Fruit fly (Drosophila melanogaster) whole organism, wandering third instar larva: ENCODE results near the gene Dhod.

Experiments
- Abd-B ChIP-seq: fragments of >200 bp; optimal IDR thresholded peaks from 2 replicates; lab custom pipeline; 2017; ENCODE audit warnings: missing biosample characterization, missing genetic modification characterization
- CrebA ChIP-seq: fragments of 200-800 bp; sonication (Bioruptor generic); optimal IDR thresholded peaks from 2 replicates; lab custom pipeline; 2016; ENCODE audit warnings: missing biosample characterization, mild to moderate bottlenecking, missing genetic modification characterization, borderline replicate concordance
- Dfd ChIP-seq: fragments of >200 bp; optimal IDR thresholded peaks from 2 replicates; lab custom pipeline; 2017; ENCODE audit warnings: missing biosample characterization, missing genetic modification characterization
- Dif ChIP-seq: fragments of 200-275, 200-300 bp; sonication (Bioruptor generic); optimal IDR thresholded peaks from 2 replicates; lab custom pipeline; 2018; ENCODE audit warnings: missing biosample characterization, missing genetic modification characterization; ENCODE audit not compliant: partially characterized antibody
- GATAd ChIP-seq: sonication (Bioruptor generic); optimal IDR thresholded peaks from 2 replicates; lab custom pipeline; 2016; ENCODE audit warnings: missing biosample characterization, missing genetic modification characterization
- HLH106 ChIP-seq: fragments of 200-800 bp; optimal IDR thresholded peaks from 3 replicates; lab custom pipeline; 2019; ENCODE audit warnings: missing biosample characterization, mild to moderate bottlenecking, missing genetic modification characterization, moderate library complexity
- Hnf4 ChIP-seq: fragments of 200-800 bp; sonication (Bioruptor generic); optimal IDR thresholded peaks from 2 replicates; lab custom pipeline; 2016; ENCODE audit warnings: missing biosample characterization, mild to moderate bottlenecking, missing genetic modification characterization
- Hr78 ChIP-seq: fragments of >200 bp; optimal IDR thresholded peaks from 2 replicates; lab custom pipeline; 2017; ENCODE audit warnings: missing biosample characterization, missing genetic modification characterization
- Hr83 ChIP-seq: fragments of 200-300 bp; sonication (Bioruptor generic); optimal IDR thresholded peaks from 2 replicates; lab custom pipeline; 2016; ENCODE audit warnings: missing biosample characterization, mild to moderate bottlenecking, missing genetic modification characterization, moderate library complexity; ENCODE audit not compliant: poor library complexity, severe bottlenecking
- Jra ChIP-seq: sonication (Bioruptor generic); optimal IDR thresholded peaks from 2 replicates; lab custom pipeline; 2016; ENCODE audit warnings: missing biosample characterization, missing genetic modification characterization
- Mio ChIP-seq: sonication (Bioruptor generic); optimal IDR thresholded peaks from 2 replicates; lab custom pipeline; 2016; ENCODE audit warnings: missing biosample characterization, missing genetic modification characterization
- Myc ChIP-seq: fragments of >200 bp; optimal IDR thresholded peaks from 2 replicates; lab custom pipeline; 2017
- N ChIP-seq: fragments of >200 bp; optimal IDR thresholded peaks from 2 replicates; lab custom pipeline; 2018; ENCODE audit warnings: missing biosample characterization, missing external identifiers, missing genetic modification characterization
- OdsH ChIP-seq: fragments of 200-800 bp; sonication (Bioruptor generic); optimal IDR thresholded peaks from 2 replicates; lab custom pipeline; 2016; ENCODE audit warnings: missing biosample characterization, mild to moderate bottlenecking, missing genetic modification characterization
- Rel ChIP-seq, 2 experiments: fragments of 200-800 bp; sonication (Bioruptor generic) in 1 of 2; optimal IDR thresholded peaks; 2 replicates in 1 of 2; 3 replicates in 1 of 2; lab custom pipeline; 2016 to 2019; ENCODE audit warnings: mild to moderate bottlenecking in 2 of 2, missing biosample characterization in 2 of 2, missing genetic modification characterization in 2 of 2, moderate library complexity in 1 of 2
- Sp1 ChIP-seq: fragments of 200-800 bp; sonication (Bioruptor generic); optimal IDR thresholded peaks from 3 replicates; lab custom pipeline; 2019; ENCODE audit warnings: missing biosample characterization, mild to moderate bottlenecking, missing genetic modification characterization, moderate library complexity
- Vsx2 ChIP-seq: fragments of 200-300, 225-300 bp; sonication (Bioruptor generic); optimal IDR thresholded peaks from 2 replicates; lab custom pipeline; 2018; ENCODE audit warnings: missing biosample characterization, missing genetic modification characterization; ENCODE audit not compliant: partially characterized antibody
- br ChIP-seq: fragments of 200-800 bp; sonication (Bioruptor generic); optimal IDR thresholded peaks from 2 replicates; lab custom pipeline; 2016; ENCODE audit warnings: missing biosample characterization, missing genetic modification characterization
- brk ChIP-seq: fragments of 200-800 bp; sonication (Bioruptor generic); optimal IDR thresholded peaks from 2 replicates; lab custom pipeline; 2016; ENCODE audit warnings: missing biosample characterization, mild to moderate bottlenecking, missing genetic modification characterization
- dl ChIP-seq, 2 experiments: fragments of 175-275, 200-275 bp in 1 of 2; fragments of 200-275 bp in 1 of 2; sonication (Bioruptor generic); optimal IDR thresholded peaks; lab custom pipeline; 2018; ENCODE audit warnings: mild to moderate bottlenecking in 2 of 2, missing biosample characterization in 2 of 2, missing genetic modification characterization in 2 of 2, moderate library complexity in 2 of 2; ENCODE audit not compliant: partially characterized antibody in 2 of 2, insufficient read depth in 1 of 2
- dmrt93B ChIP-seq: fragments of 200-800 bp; sonication (Bioruptor generic); optimal IDR thresholded peaks from 2 replicates; lab custom pipeline; 2018; ENCODE audit warnings: missing biosample characterization, mild to moderate bottlenecking, missing genetic modification characterization
- dsf ChIP-seq: sonication (Bioruptor generic); optimal IDR thresholded peaks from 2 replicates; lab custom pipeline; 2016; ENCODE audit warnings: missing biosample characterization, missing genetic modification characterization, borderline replicate concordance
- ey ChIP-seq: fragments of 200-800 bp; sonication (Bioruptor generic); optimal IDR thresholded peaks from 2 replicates; lab custom pipeline; 2016; ENCODE audit warnings: missing biosample characterization, missing genetic modification characterization
- fru ChIP-seq: fragments of 200-800 bp; sonication (Bioruptor generic); optimal IDR thresholded peaks from 3 replicates; lab custom pipeline; 2016; ENCODE audit warnings: missing biosample characterization, mild to moderate bottlenecking, missing genetic modification characterization
- h ChIP-seq: fragments of 200-800 bp; sonication (Bioruptor generic); optimal IDR thresholded peaks from 3 replicates; lab custom pipeline; 2016; ENCODE audit warnings: missing biosample characterization, mild to moderate bottlenecking, missing genetic modification characterization
- jim ChIP-seq: fragments of 175-275, 200-325 bp; sonication (Bioruptor generic); optimal IDR thresholded peaks from 2 replicates; lab custom pipeline; 2016; ENCODE audit warnings: missing biosample characterization, mild to moderate bottlenecking, missing genetic modification characterization
- lola ChIP-seq: fragments of >200 bp; optimal IDR thresholded peaks from 2 replicates; lab custom pipeline; 2017; ENCODE audit warnings: missing biosample characterization, missing genetic modification characterization
- pan ChIP-seq: fragments of >200 bp; optimal IDR thresholded peaks from 2 replicates; lab custom pipeline; 2017
- psq ChIP-seq: fragments of 200-800 bp; sonication (Bioruptor generic); optimal IDR thresholded peaks from 3 replicates; lab custom pipeline; 2017; ENCODE audit warnings: missing biosample characterization, mild to moderate bottlenecking, missing genetic modification characterization, moderate library complexity
- rgr ChIP-seq: fragments of 200-800 bp; sonication (Bioruptor generic); optimal IDR thresholded peaks from 3 replicates; lab custom pipeline; 2016; ENCODE audit warnings: missing biosample characterization, mild to moderate bottlenecking, missing genetic modification characterization
- sage ChIP-seq: fragments of 200-800 bp; sonication (Bioruptor generic); optimal IDR thresholded peaks from 2 replicates; lab custom pipeline; 2016; ENCODE audit warnings: missing biosample characterization, mild to moderate bottlenecking, missing genetic modification characterization
- usp ChIP-seq: fragments of >200 bp; optimal IDR thresholded peaks from 2 replicates; lab custom pipeline; 2017; ENCODE audit warnings: missing biosample characterization, missing genetic modification characterization
- woc ChIP-seq: sonication (Bioruptor generic); optimal IDR thresholded peaks from 2 replicates; lab custom pipeline; 2016; ENCODE audit warnings: missing biosample characterization, mild to moderate bottlenecking, missing genetic modification characterization

Dhod gene

DNA sequence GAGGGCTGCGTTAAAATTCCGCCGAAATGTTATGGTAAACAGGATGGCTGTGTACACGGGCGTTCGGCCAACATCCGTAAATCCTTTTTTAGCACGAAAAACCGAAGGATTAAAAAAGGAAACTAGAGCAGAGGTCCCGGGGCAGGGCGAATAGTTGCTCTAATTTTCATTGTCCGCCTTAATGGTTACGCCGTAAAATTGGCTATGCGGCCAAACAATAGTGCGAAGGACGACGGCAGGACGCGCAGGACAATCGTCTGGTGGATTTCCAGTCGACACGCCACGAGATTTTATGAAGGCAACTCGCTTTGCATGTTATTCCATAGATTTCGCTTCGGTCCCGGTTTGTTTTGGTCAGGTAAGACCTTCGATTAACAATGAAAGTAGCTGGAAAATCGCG lies 47.9 kb upstream of the Dhod start:
- no peak for TF ChIP-seq sage (GFP tag; lab: Kevin White, UChicago)
- no peak for TF ChIP-seq usp
- no peak for TF ChIP-seq Dif

DNA sequence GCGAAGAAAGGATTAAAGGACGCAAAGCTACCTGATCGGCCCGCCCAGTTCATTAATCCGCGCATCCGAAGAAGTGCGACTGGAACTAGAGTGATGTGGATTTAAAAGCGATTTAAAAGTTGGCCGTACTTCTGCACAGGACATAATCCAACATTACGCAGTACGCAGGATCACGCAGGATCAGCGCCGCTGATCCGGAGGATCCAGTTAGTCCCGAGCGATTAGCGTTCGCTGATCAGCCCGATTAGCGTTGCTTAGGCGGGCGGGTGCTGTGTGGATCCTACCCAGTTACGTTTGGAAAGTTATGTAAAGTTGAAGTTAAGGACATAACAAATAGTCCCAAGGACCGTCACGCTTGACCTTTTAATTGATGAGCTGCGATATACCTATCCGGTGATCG lies 46.5 kb upstream of the Dhod start:
- TF ChIP-seq GATAd (GFP tag; lab: Kevin White, UChicago) (no peak), fru (GFP tag; lab: Kevin White, UChicago) (no peak), psq (GFP tag; lab: Kevin White, UChicago) (no peak), Dfd (GFP tag; lab: Kevin White, UChicago) (no peak), woc (GFP tag; lab: Kevin White, UChicago) (no peak), Sp1 (no peak), CrebA (GFP tag; lab: Kevin White, UChicago) (no peak), pan (lab: Kevin White, UChicago) (no peak), Jra (GFP tag; lab: Kevin White, UChicago) (no peak), dl (GFP tag; optimal IDR thresholded peaks at IDR 0.05; lab: Kevin White, UChicago; ENCODE audit: insufficient read depth in 1 of 2, partially characterized antibody in 2 of 2) (no peak), usp (no peak)

DNA sequence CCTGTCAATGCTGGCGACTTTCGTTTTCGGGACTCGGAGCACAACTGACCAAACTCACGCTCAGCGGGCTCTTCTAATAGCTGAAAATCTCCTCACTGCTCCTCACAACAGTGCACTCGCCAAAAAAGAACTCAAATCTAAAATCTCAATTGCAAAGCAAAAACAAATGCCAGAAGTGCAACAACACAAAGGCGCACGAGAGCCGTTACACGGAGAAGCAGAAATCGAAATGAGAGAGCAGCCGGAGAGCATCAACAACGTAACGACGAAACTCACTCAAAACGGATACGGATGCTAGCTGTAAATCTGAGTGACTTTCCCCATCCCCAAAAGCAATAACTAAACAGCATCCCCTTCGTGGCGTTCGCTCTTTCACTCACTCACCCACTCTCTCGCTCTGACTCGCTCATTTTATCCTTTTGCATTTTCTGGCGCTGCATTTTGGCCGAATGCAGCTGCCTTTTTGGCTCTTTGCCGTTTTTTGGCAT lies 45.1 kb upstream of the Dhod start, which contains the start of gene hb:
Gene hb, minus strand, starts transcription at position 51 of the 488 bp plus-strand sequence.
- TF ChIP-seq rgr (GFP tag; lab: Kevin White, UChicago) (no peak), GATAd (GFP tag; lab: Kevin White, UChicago) (no peak), HLH106 (tag; lab: Kevin White, UChicago) (no peak), Hr83 (GFP tag; lab: Kevin White, UChicago) (no peak), Vsx2 (no peak), psq (GFP tag; lab: Kevin White, UChicago) (no peak), lola (GFP tag; lab: Kevin White, UChicago) (no peak), Myc (lab: Kevin White, UChicago) (no peak), dmrt93B (no peak), Hnf4 (GFP tag; lab: Kevin White, UChicago) (no peak), h (GFP tag; lab: Kevin White, UChicago) (no peak), Rel (GFP tag; optimal IDR thresholded peaks at IDR 0.05; lab: Kevin White, UChicago) (no peak), Rel (tag; optimal IDR thresholded peaks at IDR 0.05; lab: Kevin White, UChicago) (no peak), jim (no peak), br (GFP tag; lab: Kevin White, UChicago) (no peak), ey (GFP tag; lab: Kevin White, UChicago) (no peak), pan (lab: Kevin White, UChicago) (no peak), Hr78 (no peak)

DNA sequence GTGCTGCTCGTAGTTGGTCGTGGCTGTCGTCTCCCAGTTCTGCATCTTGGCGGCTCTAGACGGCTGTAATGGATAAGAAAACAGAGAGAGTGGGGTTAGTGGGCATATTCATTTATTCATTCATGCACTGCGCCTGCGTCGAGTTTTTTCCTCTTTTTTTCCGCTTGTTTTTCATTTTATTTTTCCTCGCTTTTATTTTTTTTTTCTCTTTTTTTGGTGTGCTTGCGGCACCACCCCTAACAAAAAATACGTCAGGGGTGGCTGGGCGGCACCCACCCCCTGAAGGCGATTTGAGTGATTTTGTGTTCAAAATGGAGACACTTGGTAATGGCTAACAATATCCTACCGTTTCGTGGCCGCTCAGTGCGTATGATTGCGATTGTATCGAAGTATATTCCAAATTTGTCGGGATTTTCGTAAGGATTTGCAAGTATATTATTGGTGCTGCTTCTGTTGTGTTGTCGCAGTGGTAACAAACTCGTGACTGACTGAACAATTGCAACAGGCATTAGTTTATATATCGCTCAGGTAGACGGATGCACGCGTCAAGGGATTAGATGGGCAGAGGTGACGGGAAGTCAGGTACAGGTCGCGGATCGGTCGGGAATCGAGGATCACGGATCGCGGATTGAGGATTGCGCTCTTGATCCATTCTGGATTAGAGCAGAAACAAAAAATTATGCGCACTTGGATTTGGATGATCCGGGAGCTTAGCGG lies 41.6 kb upstream of the Dhod start:
- TF ChIP-seq CrebA (GFP tag; lab: Kevin White, UChicago) (peak; percentile 39), dsf (GFP tag; lab: Kevin White, UChicago) (no peak), Sp1 (peak; percentile 79)

DNA sequence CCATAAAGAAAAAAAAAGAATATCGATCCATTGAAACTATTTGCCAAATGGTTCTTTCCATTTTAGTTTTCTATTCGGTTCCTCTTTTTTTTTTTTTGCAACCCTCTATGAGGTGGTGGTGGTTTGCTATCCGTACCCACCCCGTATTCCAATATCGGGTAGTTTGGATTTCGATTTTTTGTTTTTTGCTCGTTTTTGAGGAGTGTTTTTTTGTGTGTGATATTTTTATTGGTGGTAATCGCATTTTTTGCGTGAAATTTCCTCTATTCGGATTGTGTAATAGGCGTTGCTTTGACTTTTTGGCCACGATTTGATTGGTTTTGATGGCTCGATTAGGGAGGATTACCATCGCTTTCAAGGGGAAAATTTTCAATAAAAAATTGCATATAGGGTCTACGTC lies 33.7 kb upstream of the Dhod start:
- TF ChIP-seq dl (GFP tag; optimal IDR thresholded peaks at IDR 0.05; lab: Kevin White, UChicago; ENCODE audit: insufficient read depth in 1 of 2, partially characterized antibody in 2 of 2) (no peak), Dfd (GFP tag; lab: Kevin White, UChicago) (no peak), jim (no peak), OdsH (no peak), usp (no peak), pan (lab: Kevin White, UChicago) (no peak), Jra (GFP tag; lab: Kevin White, UChicago) (no peak), Myc (lab: Kevin White, UChicago) (no peak), Hr78 (no peak), rgr (GFP tag; lab: Kevin White, UChicago) (no peak), N (no peak), brk (no peak), ey (GFP tag; lab: Kevin White, UChicago) (no peak), Abd-B (GFP tag; lab: Kevin White, UChicago) (no peak), Mio (GFP tag; lab: Kevin White, UChicago) (no peak), sage (GFP tag; lab: Kevin White, UChicago) (no peak), Sp1 (no peak)
- TF ChIP-seq, all 38 proteins: peak for 0
